Fruit fly (Drosophila melanogaster) S2 (cell line): ENCODE data around the gene InR.

ENCODE experiments used
- CG8478 ChIP-seq: fragments of >200 bp; optimal IDR thresholded peaks from 2 replicates; lab custom pipeline; 2018
- CTCF ChIP-seq, 2 experiments: fragments of >200 bp; optimal IDR thresholded peaks; 2 replicates each; lab custom pipeline; 2018

- TF ChIP-seq CTCF (optimal IDR thresholded peaks at IDR 0.05; lab: Kevin White, UChicago): no peak
- no peak for TF ChIP-seq CG8478 (lab: Kevin White, UChicago)
These were observed 32.1 kb upstream of the InR start for dm6 chr3R:21651048-21651887.
